Fruit fly (Drosophila melanogaster) whole organism, embryonic: Measurements from ENCODE around the gene CG33191.

Source experiments
- Dll ChIP-seq: fragments of 200-800 bp; sonication (Bioruptor generic); IDR thresholded peaks from 4 replicates; pipeline ENCODE4 v1.3.6; 2022; ENCODE audit warnings: missing biosample characterization, missing genetic modification characterization; ENCODE audit not compliant: partially characterized antibody
- Trl ChIP-seq, 3 experiments: fragments of >200 bp in 2 of 3; fragments of 200-800 bp in 1 of 3; sonication (Bioruptor generic) in 1 of 3; optimal IDR thresholded peaks; 2 replicates in 1 of 3; 3 replicates in 2 of 3; lab custom pipeline; 2016 to 2017; ENCODE audit warnings: missing biosample characterization in 1 of 3, missing genetic modification characterization in 1 of 3
- al ChIP-seq: fragments of 200-800 bp; sonication (Bioruptor generic); IDR thresholded peaks from 2 replicates; pipeline ENCODE4 v1.3.6; 2022; ENCODE audit warnings: missing biosample characterization, missing genetic modification characterization
- gt ChIP-seq: fragments of 200-800 bp; sonication (Bioruptor generic); IDR thresholded peaks from 2 replicates; pipeline ENCODE4 v1.3.6; 2022; ENCODE audit warnings: missing biosample characterization, missing genetic modification characterization
- sima ChIP-seq: fragments of 200-800 bp; sonication (Bioruptor generic); optimal IDR thresholded peaks from 2 replicates; lab custom pipeline; 2016; ENCODE audit warnings: missing biosample characterization, missing genetic modification characterization
- unpg ChIP-seq: fragments of 200-800 bp; sonication (Bioruptor generic); optimal IDR thresholded peaks from 3 replicates; lab custom pipeline; 2018; ENCODE audit warnings: missing biosample characterization, mild to moderate bottlenecking, missing genetic modification characterization, moderate library complexity
- usp ChIP-seq: fragments of >200 bp; optimal IDR thresholded peaks from 2 replicates; lab custom pipeline; 2017; ENCODE audit warnings: missing biosample characterization, missing genetic modification characterization

dm6 chr3R:8780689-8781088, 966 bp upstream of the CG33191 start, which contains the start of gene CG33189:
- TF ChIP-seq al (GFP tag; lab: Robert Waterston, UW) = no peak
- no peak for TF ChIP-seq sima (GFP tag; lab: Kevin White, UChicago)
- TF ChIP-seq gt (GFP tag; lab: Robert Waterston, UW) = no peak
- no peak for TF ChIP-seq usp (GFP tag; lab: Kevin White, UChicago)
- no peak for TF ChIP-seq Dll (GFP tag; lab: Robert Waterston, UW)
- TF ChIP-seq Trl (optimal IDR thresholded peaks at IDR 0.05; lab: Kevin White, UChicago) = no peak
- TF ChIP-seq Trl (GFP tag; optimal IDR thresholded peaks at IDR 0.05; lab: Kevin White, UChicago) = no peak
- TF ChIP-seq unpg (GFP tag; lab: Kevin White, UChicago) = no peak
